Worm (Caenorhabditis elegans) whole organism, mixed stage, embryonic: ENCODE data around the gene W04H10.5.

ENCODE experiments used
- M03D4.4 ChIP-seq: sonication (generic microtip); optimal IDR thresholded peaks from 2 replicates; lab custom pipeline; 2017; ENCODE audit warnings: mild to moderate bottlenecking, missing genetic modification characterization, missing compliant biosample characterization
- bed-3 ChIP-seq: fragments of 200-800 bp; sonication (Bioruptor generic); optimal IDR thresholded peaks from 3 replicates; lab custom pipeline; 2018; ENCODE audit warnings: mild to moderate bottlenecking, missing genetic modification characterization, moderate library complexity, missing compliant biosample characterization
- blmp-1 ChIP-seq: fragments of 150-350 bp; optimal IDR thresholded peaks from 2 replicates; lab custom pipeline; 2014; ENCODE audit warnings: missing biosample characterization, missing genetic modification characterization
- ceh-39 ChIP-seq: fragments of 150-350 bp; optimal IDR thresholded peaks from 2 replicates; lab custom pipeline; 2014; ENCODE audit warnings: missing biosample characterization, missing genetic modification characterization
- ceh-43 ChIP-seq: fragments of 200-800 bp; sonication (Bioruptor generic); optimal IDR thresholded peaks from 2 replicates; lab custom pipeline; 2018; ENCODE audit warnings: mild to moderate bottlenecking, missing genetic modification characterization, moderate library complexity, missing compliant biosample characterization
- ceh-83 ChIP-seq: fragments of 200-800 bp; sonication (Bioruptor generic); optimal IDR thresholded peaks from 2 replicates; lab custom pipeline; 2018; ENCODE audit warnings: mild to moderate bottlenecking, missing genetic modification characterization, missing compliant biosample characterization
- ces-1 ChIP-seq: fragments of 150-350 bp; optimal IDR thresholded peaks from 2 replicates; lab custom pipeline; 2014; ENCODE audit warnings: missing biosample characterization, missing genetic modification reagents, missing genetic modification characterization
- cnd-1 ChIP-seq: fragments of 200-800 bp; sonication (Bioruptor generic); optimal IDR thresholded peaks from 2 replicates; lab custom pipeline; 2018; ENCODE audit warnings: mild to moderate bottlenecking, missing genetic modification characterization, missing compliant biosample characterization
- drap-1 ChIP-seq: fragments of 200-800 bp; sonication (Bioruptor generic); optimal IDR thresholded peaks from 3 replicates; lab custom pipeline; 2018; ENCODE audit warnings: mild to moderate bottlenecking, missing genetic modification characterization, missing compliant biosample characterization
- elt-3 ChIP-seq: fragments of 150-350 bp; optimal IDR thresholded peaks from 2 replicates; lab custom pipeline; 2014; ENCODE audit warnings: missing biosample characterization, missing genetic modification characterization
- flh-1 ChIP-seq: fragments of 200-800 bp; sonication (Bioruptor generic); optimal IDR thresholded peaks from 2 replicates; lab custom pipeline; 2018; ENCODE audit warnings: mild to moderate bottlenecking, missing genetic modification characterization, moderate library complexity, missing compliant biosample characterization
- ham-2 ChIP-seq: fragments of 200-800 bp; sonication (Bioruptor generic); optimal IDR thresholded peaks from 2 replicates; lab custom pipeline; 2018; ENCODE audit warnings: mild to moderate bottlenecking, missing genetic modification characterization, missing compliant biosample characterization
- hlh-1 ChIP-seq: fragments of 150-350 bp; optimal IDR thresholded peaks from 2 replicates; lab custom pipeline; 2014; ENCODE audit warnings: missing biosample characterization, missing genetic modification reagents, missing genetic modification characterization
- lin-13 ChIP-seq: fragments of 150-350 bp; optimal IDR thresholded peaks from 2 replicates; lab custom pipeline; 2014; ENCODE audit warnings: missing biosample characterization, missing genetic modification characterization
- lin-32 ChIP-seq: fragments of 200-800 bp; sonication (Bioruptor generic); optimal IDR thresholded peaks from 2 replicates; lab custom pipeline; 2018; ENCODE audit warnings: mild to moderate bottlenecking, missing genetic modification characterization, missing compliant biosample characterization
- lsy-2 ChIP-seq: fragments of 150-350 bp; optimal IDR thresholded peaks from 2 replicates; lab custom pipeline; 2014; ENCODE audit warnings: missing biosample characterization, missing genetic modification characterization
- mab-5 ChIP-seq: fragments of 150-350 bp; optimal IDR thresholded peaks from 2 replicates; lab custom pipeline; 2014; ENCODE audit warnings: missing biosample characterization, missing genetic modification characterization
- mep-1 ChIP-seq: fragments of 150-350 bp; optimal IDR thresholded peaks from 2 replicates; lab custom pipeline; 2017; ENCODE audit warnings: missing biosample characterization, missing genetic modification reagents, missing genetic modification characterization, inconsistent platforms
- mls-2 ChIP-seq: sonication (generic microtip); optimal IDR thresholded peaks from 2 replicates; lab custom pipeline; 2016; ENCODE audit warnings: mild to moderate bottlenecking, missing genetic modification characterization, moderate library complexity, missing compliant biosample characterization
- nhr-12 ChIP-seq: fragments of 150-350 bp; optimal IDR thresholded peaks from 2 replicates; lab custom pipeline; 2014; ENCODE audit warnings: missing biosample characterization, missing genetic modification characterization
- nhr-2 ChIP-seq: fragments of 150-350 bp; optimal IDR thresholded peaks from 2 replicates; lab custom pipeline; 2014; ENCODE audit warnings: missing biosample characterization, missing genetic modification characterization
- nhr-237 ChIP-seq: fragments of 150-350 bp; optimal IDR thresholded peaks from 2 replicates; lab custom pipeline; 2014; ENCODE audit warnings: missing biosample characterization, missing genetic modification characterization
- nhr-28 ChIP-seq: fragments of 150-350 bp; optimal IDR thresholded peaks from 2 replicates; lab custom pipeline; 2014; ENCODE audit warnings: missing biosample characterization, missing genetic modification characterization
- pha-4 ChIP-seq: fragments of 150-350 bp; optimal IDR thresholded peaks from 2 replicates; lab custom pipeline; 2018; ENCODE audit warnings: missing biosample characterization, missing genetic modification reagents, missing genetic modification characterization
- sem-2 ChIP-seq: fragments of 200-800 bp; sonication (Bioruptor generic); optimal IDR thresholded peaks from 2 replicates; lab custom pipeline; 2018; ENCODE audit warnings: mild to moderate bottlenecking, missing genetic modification characterization, missing compliant biosample characterization
- snpc-4 ChIP-seq: fragments of 150-350 bp; optimal IDR thresholded peaks from 2 replicates; lab custom pipeline; 2014; ENCODE audit warnings: missing biosample characterization, missing genetic modification characterization
- tbx-8 ChIP-seq: fragments of 200-800 bp; sonication (Bioruptor generic); optimal IDR thresholded peaks from 2 replicates; lab custom pipeline; 2018; ENCODE audit warnings: mild to moderate bottlenecking, missing genetic modification characterization, moderate library complexity, missing compliant biosample characterization
- unc-120 ChIP-seq: sonication (generic microtip); optimal IDR thresholded peaks from 2 replicates; lab custom pipeline; 2017; ENCODE audit warnings: missing genetic modification characterization, missing compliant biosample characterization; ENCODE audit not compliant: poor library complexity, severe bottlenecking
- unc-39 ChIP-seq: fragments of 150-350 bp; optimal IDR thresholded peaks from 2 replicates; lab custom pipeline; 2014; ENCODE audit warnings: missing biosample characterization, missing genetic modification characterization
- unc-62 ChIP-seq: fragments of 150-350 bp; optimal IDR thresholded peaks from 2 replicates; lab custom pipeline; 2014; ENCODE audit warnings: missing biosample characterization, missing genetic modification reagents, missing genetic modification characterization
- zip-8 ChIP-seq: fragments of 150-350 bp; optimal IDR thresholded peaks from 2 replicates; lab custom pipeline; 2014; ENCODE audit warnings: missing biosample characterization, missing genetic modification characterization
- ztf-11 ChIP-seq: fragments of 150-350 bp; optimal IDR thresholded peaks from 2 replicates; lab custom pipeline; 2014; ENCODE audit warnings: missing biosample characterization, missing genetic modification characterization

W04H10.5 gene

ce11 chrII:578803-579202 lies 27.3 kb upstream of the W04H10.5 start:
- TF ChIP-seq blmp-1 (no peak), mab-5 (no peak), zip-8 (tag; lab: Kevin White, UChicago) (no peak), tbx-8 (GFP tag; lab: Kevin White, UChicago) (no peak), ztf-11 (tag; lab: Kevin White, UChicago) (no peak), ham-2 (no peak), nhr-12 (tag; lab: Kevin White, UChicago) (no peak)

ce11 chrII:580189-580643 lies 25.9 kb upstream of the W04H10.5 start, which contains the start of the genes cdc-37 and W08F4.3:
TSS of gene cdc-37 (minus strand) at chrII:580593.
TSS of gene W08F4.3 (plus strand) at chrII:580602.
- TF ChIP-seq unc-120 (peak; percentile 98), zip-8 (tag; lab: Kevin White, UChicago) (no peak), drap-1 (GFP tag; lab: Kevin White, UChicago) (no peak), ces-1 (GFP tag; lab: Kevin White, UChicago) (peak; percentile 31)

ce11 chrII:581983-582382 lies 24.1 kb upstream of the W04H10.5 start:
- TF ChIP-seq tbx-8 (GFP tag; lab: Kevin White, UChicago) (no peak), mls-2 (tag; lab: Kevin White, UChicago) (no peak), nhr-237 (no peak), lsy-2 (tag; lab: Kevin White, UChicago) (no peak), hlh-1 (no peak), lin-13 (no peak), cnd-1 (tag; lab: Kevin White, UChicago) (no peak), ceh-43 (no peak), ceh-39 (tag; lab: Kevin White, UChicago) (no peak), nhr-28 (tag; lab: Kevin White, UChicago) (no peak), unc-120 (no peak), mep-1 (tag; lab: Kevin White, UChicago) (no peak), unc-62 (GFP tag; lab: Kevin White, UChicago) (no peak), lin-32 (GFP tag; lab: Kevin White, UChicago) (no peak), nhr-12 (tag; lab: Kevin White, UChicago) (no peak), ces-1 (GFP tag; lab: Kevin White, UChicago) (no peak), pha-4 (tag; lab: Kevin White, UChicago) (no peak), M03D4.4 (no peak)

- TF ChIP-seq lin-13 (no peak), flh-1 (GFP tag; lab: Kevin White, UChicago) (no peak), nhr-2 (tag; lab: Kevin White, UChicago) (no peak), unc-62 (GFP tag; lab: Kevin White, UChicago) (no peak), bed-3 (GFP tag; lab: Kevin White, UChicago) (no peak), ztf-11 (tag; lab: Kevin White, UChicago) (no peak), tbx-8 (GFP tag; lab: Kevin White, UChicago) (no peak), mep-1 (tag; lab: Kevin White, UChicago) (no peak), snpc-4 (no peak), drap-1 (GFP tag; lab: Kevin White, UChicago) (no peak), ceh-83 (GFP tag; lab: Kevin White, UChicago) (no peak), ces-1 (GFP tag; lab: Kevin White, UChicago) (no peak)
Observed at ce11 chrII:582649-583048, 23.5 kb upstream of the W04H10.5 start, which contains the start of gene fbxb-14. TSS of gene fbxb-14 (minus strand) at chrII:582749.

- TF ChIP-seq lin-32 (GFP tag; lab: Kevin White, UChicago) (no peak), sem-2 (no peak), hlh-1 (no peak), mab-5 (no peak), M03D4.4 (no peak), unc-62 (GFP tag; lab: Kevin White, UChicago) (no peak), bed-3 (GFP tag; lab: Kevin White, UChicago) (no peak), elt-3 (no peak), ceh-83 (GFP tag; lab: Kevin White, UChicago) (no peak), snpc-4 (no peak), pha-4 (tag; lab: Kevin White, UChicago) (no peak), ces-1 (GFP tag; lab: Kevin White, UChicago) (no peak), unc-39 (tag; lab: Kevin White, UChicago) (no peak), nhr-237 (no peak), ceh-43 (no peak), nhr-12 (tag; lab: Kevin White, UChicago) (no peak), mls-2 (tag; lab: Kevin White, UChicago) (no peak), nhr-28 (tag; lab: Kevin White, UChicago) (no peak), blmp-1 (no peak)
Observed at ce11 chrII:584321-584848, 21.7 kb upstream of the W04H10.5 start, which contains the start of the genes W08F4.12 and W08F4.13. TSS of gene W08F4.12 (minus strand) at chrII:584421. TSS of gene W08F4.13 (plus strand) at chrII:584798.
